Worm (Caenorhabditis elegans) whole organism, late embryonic: ENCODE data around the gene mmab-1.

Source experiments
- F13H6.1 ChIP-seq: sonication (generic microtip); optimal IDR thresholded peaks from 2 replicates; lab custom pipeline; 2016; ENCODE audit warnings: missing genetic modification characterization, missing compliant biosample characterization
- ama-1 ChIP-seq: fragments of 150-350 bp; optimal IDR thresholded peaks from 2 replicates; lab custom pipeline; 2014
- fax-1 ChIP-seq: sonication (generic microtip); optimal IDR thresholded peaks from 2 replicates; lab custom pipeline; 2016; ENCODE audit warnings: missing genotype, missing genetic modification characterization, missing compliant biosample characterization
- fkh-10 ChIP-seq: fragments of 150-350 bp; optimal IDR thresholded peaks from 2 replicates; lab custom pipeline; 2014; ENCODE audit warnings: missing biosample characterization, missing genetic modification reagents, missing genetic modification characterization
- gmeb-2 ChIP-seq: sonication (generic microtip); optimal IDR thresholded peaks from 2 replicates; lab custom pipeline; 2016; ENCODE audit warnings: missing genetic modification characterization, inconsistent platforms, missing compliant biosample characterization
- hlh-15 ChIP-seq: sonication (generic microtip); optimal IDR thresholded peaks from 2 replicates; lab custom pipeline; 2016; ENCODE audit warnings: missing genetic modification characterization, missing compliant biosample characterization
- lim-6 ChIP-seq: sonication (generic microtip); optimal IDR thresholded peaks from 2 replicates; lab custom pipeline; 2016; ENCODE audit warnings: missing genetic modification characterization, missing compliant biosample characterization
- lin-11 ChIP-seq: fragments of 200-800 bp; sonication (Bioruptor generic); optimal IDR thresholded peaks from 2 replicates; lab custom pipeline; 2018; ENCODE audit warnings: mild to moderate bottlenecking, missing genetic modification characterization, missing compliant biosample characterization
- nhr-11 ChIP-seq: fragments of 150-350 bp; optimal IDR thresholded peaks from 2 replicates; lab custom pipeline; 2014; ENCODE audit warnings: missing biosample characterization, missing genetic modification characterization
- odd-2 ChIP-seq: sonication (generic microtip); optimal IDR thresholded peaks from 2 replicates; lab custom pipeline; 2017; ENCODE audit warnings: antibody characterized with exemption, mild to moderate bottlenecking, missing genetic modification characterization, missing compliant biosample characterization
- pag-3 ChIP-seq: sonication (generic microtip); optimal IDR thresholded peaks from 2 replicates; lab custom pipeline; 2016; ENCODE audit warnings: missing compliant biosample characterization, missing genetic modification characterization, borderline replicate concordance

DNA sequence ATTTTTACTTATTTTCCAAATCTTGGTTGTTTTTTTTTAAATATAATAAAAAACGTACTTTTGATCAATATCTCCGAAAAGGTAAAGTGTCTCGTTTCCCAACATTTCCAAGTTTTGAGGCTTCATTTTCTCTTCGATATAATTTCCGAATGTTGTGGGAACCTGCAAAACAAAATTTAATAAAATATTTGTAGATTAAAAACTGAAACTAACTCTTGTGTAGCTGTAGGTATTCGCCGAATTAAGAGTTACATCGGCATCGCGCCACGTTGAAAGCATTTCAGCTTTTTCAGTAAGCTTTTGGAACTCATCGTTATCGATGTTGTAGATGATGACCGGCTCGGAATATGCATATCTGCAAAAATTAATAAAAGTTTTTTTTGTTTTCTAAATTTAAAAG lies 40.5 kb upstream of the mmab-1 start, which contains the start of gene vps-22:
- TF ChIP-seq hlh-15 (tag; lab: Kevin White, UChicago) (no peak), F13H6.1 (tag; lab: Kevin White, UChicago) (no peak), gmeb-2 (tag; lab: Kevin White, UChicago) (no peak), nhr-11 (tag; lab: Kevin White, UChicago) (no peak), odd-2 (tag; lab: Kevin White, UChicago) (no peak), fkh-10 (GFP tag; lab: Kevin White, UChicago) (no peak), fax-1 (tag; lab: Kevin White, UChicago) (no peak), lin-11 (tag; lab: Kevin White, UChicago) (no peak), pag-3 (tag; lab: Kevin White, UChicago) (no peak), lim-6 (tag; lab: Kevin White, UChicago) (no peak), ama-1 (no peak)
